Worm (Caenorhabditis elegans) whole organism, early embryonic: ENCODE measurements around the gene ifd-2.

Source experiments
- B0310.2 ChIP-seq: sonication (generic microtip); optimal IDR thresholded peaks from 2 replicates; lab custom pipeline; 2016; ENCODE audit warnings: mild to moderate bottlenecking, missing genetic modification characterization, missing compliant biosample characterization
- F13C5.2 ChIP-seq: sonication (generic microtip); optimal IDR thresholded peaks from 2 replicates; lab custom pipeline; 2017; ENCODE audit warnings: mild to moderate bottlenecking, missing genetic modification characterization, inconsistent platforms, missing compliant biosample characterization
- aly-1 ChIP-seq: sonication (generic microtip); optimal IDR thresholded peaks from 2 replicates; lab custom pipeline; 2016; ENCODE audit warnings: missing genetic modification characterization, missing compliant biosample characterization
- ama-1 ChIP-seq: fragments of 150-350 bp; optimal IDR thresholded peaks from 2 replicates; lab custom pipeline; 2014
- ceh-13 ChIP-seq: fragments of 200-800 bp; sonication (Bioruptor generic); optimal IDR thresholded peaks from 2 replicates; lab custom pipeline; 2018; ENCODE audit warnings: mild to moderate bottlenecking, missing genetic modification characterization, missing compliant biosample characterization
- ceh-36 ChIP-seq: sonication (generic microtip); optimal IDR thresholded peaks from 2 replicates; lab custom pipeline; 2016; ENCODE audit warnings: missing genetic modification characterization, inconsistent platforms, missing compliant biosample characterization
- ets-7 ChIP-seq: sonication (generic microtip); optimal IDR thresholded peaks from 2 replicates; lab custom pipeline; 2016; ENCODE audit warnings: missing genotype, missing genetic modification characterization, missing compliant biosample characterization
- flt-1 ChIP-seq: fragments of 200-800 bp; sonication (Bioruptor generic); IDR thresholded peaks from 2 replicates; pipeline ENCODE4 v1.3.6; 2022; ENCODE audit warnings: missing genetic modification characterization, missing compliant biosample characterization
- hmbx-1 ChIP-seq: sonication (generic microtip); optimal IDR thresholded peaks from 2 replicates; lab custom pipeline; 2016; ENCODE audit warnings: mild to moderate bottlenecking, missing genetic modification characterization, missing compliant biosample characterization
- hmg-4 ChIP-seq: fragments of 200-800 bp; sonication (Bioruptor generic); optimal IDR thresholded peaks from 2 replicates; lab custom pipeline; 2018; ENCODE audit warnings: mild to moderate bottlenecking, missing genetic modification characterization, missing compliant biosample characterization
- hnd-1 ChIP-seq: sonication (generic microtip); optimal IDR thresholded peaks from 2 replicates; lab custom pipeline; 2016; ENCODE audit warnings: missing genetic modification characterization, missing compliant biosample characterization
- pes-1 ChIP-seq: fragments of 200-800 bp; sonication (Bioruptor generic); IDR thresholded peaks from 2 replicates; pipeline ENCODE4 v1.3.6; 2022; ENCODE audit warnings: missing genetic modification reagents, missing genetic modification characterization, missing compliant biosample characterization
- scrt-1 ChIP-seq: fragments of 200-800 bp; sonication (Bioruptor generic); IDR thresholded peaks from 2 replicates; pipeline ENCODE4 v1.3.6; 2022; ENCODE audit warnings: missing genetic modification characterization, missing compliant biosample characterization
- sea-1 ChIP-seq: fragments of 200-800 bp; sonication (Bioruptor generic); conservative IDR thresholded peaks from 2 replicates; pipeline ENCODE4 v1.3.6; 2022; ENCODE audit warnings: missing genetic modification characterization, missing compliant biosample characterization
- tbx-11 ChIP-seq: fragments of 200-800 bp; sonication (Bioruptor generic); IDR thresholded peaks from 2 replicates; pipeline ENCODE4 v1.3.6; 2022; ENCODE audit warnings: missing genetic modification characterization, missing compliant biosample characterization
- tbx-37 ChIP-seq: fragments of 200-800 bp; sonication (Bioruptor generic); conservative IDR thresholded peaks from 2 replicates; pipeline ENCODE4 v1.3.6; 2022; ENCODE audit warnings: missing genetic modification reagents, missing genetic modification characterization, missing compliant biosample characterization
- tra-4 ChIP-seq: sonication (generic microtip); optimal IDR thresholded peaks from 2 replicates; lab custom pipeline; 2017; ENCODE audit warnings: missing genetic modification characterization, missing compliant biosample characterization

The ifd-2 gene

DNA sequence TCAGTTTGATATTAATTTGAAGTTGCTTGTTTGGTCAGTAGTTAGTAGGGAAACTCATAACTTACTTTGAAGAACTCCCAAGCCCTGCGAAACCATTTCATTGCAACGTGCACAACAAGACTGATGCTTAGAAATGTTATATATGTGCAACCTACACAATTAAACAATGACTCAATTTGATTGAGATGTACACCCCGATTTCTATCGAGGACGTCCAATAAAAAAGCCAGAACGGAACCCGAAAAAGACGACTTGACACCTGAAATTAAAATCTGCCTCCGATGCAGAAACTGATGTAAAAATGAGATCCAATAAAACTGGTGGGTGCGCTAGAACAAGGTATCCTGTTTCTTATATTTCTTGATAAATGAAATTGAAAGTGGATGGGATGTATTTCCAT is 30.9 kb downstream of the ifd-2 start, which contains the start of gene T04G9.6:
Gene T04G9.6, minus strand, starts transcription at position 101 of the 400 bp plus-strand sequence.
- TF ChIP-seq hmbx-1 (tag; lab: Kevin White, UChicago) = no peak
- TF ChIP-seq tbx-11 (GFP tag; lab: Robert Waterston, UW) = no peak
- TF ChIP-seq ets-7 (tag; lab: Kevin White, UChicago) = no peak
- TF ChIP-seq F13C5.2 (tag; lab: Kevin White, UChicago) = no peak
- no peak for TF ChIP-seq flt-1 (GFP tag; lab: Robert Waterston, UW)
- TF ChIP-seq hmg-4 (GFP tag; lab: Kevin White, UChicago) = no peak
- TF ChIP-seq sea-1 (GFP tag; lab: Robert Waterston, UW) = no peak
- no peak for TF ChIP-seq ceh-36 (tag; lab: Kevin White, UChicago)
- TF ChIP-seq pes-1 (GFP tag; lab: Robert Waterston, UW) = no peak
- no peak for TF ChIP-seq aly-1 (tag; lab: Kevin White, UChicago)
- no peak for TF ChIP-seq ceh-13 (GFP tag; lab: Kevin White, UChicago)
- no peak for TF ChIP-seq tbx-37 (GFP tag; lab: Robert Waterston, UW)
- TF ChIP-seq hnd-1 (tag; lab: Kevin White, UChicago) = no peak

DNA sequence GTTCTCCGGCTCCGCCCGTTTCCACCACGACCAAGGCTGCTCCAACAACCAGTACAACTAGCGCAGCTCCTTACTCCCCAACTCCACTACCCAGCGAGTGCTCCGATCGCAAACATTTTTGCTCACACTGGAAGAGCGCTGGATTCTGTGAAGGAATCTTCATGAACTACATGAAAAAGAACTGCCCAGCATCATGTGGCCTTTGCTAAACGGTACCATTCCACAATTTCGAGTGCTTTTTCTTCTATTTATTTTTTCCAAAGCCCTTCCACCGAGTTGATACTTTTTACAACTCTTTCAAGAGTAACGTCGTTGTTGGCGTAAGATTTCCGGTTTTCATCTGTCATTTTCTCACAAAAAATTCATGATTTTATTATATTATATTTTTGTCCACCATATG is 35.7 kb downstream of the ifd-2 start:
- TF ChIP-seq pes-1 (GFP tag; lab: Robert Waterston, UW) (no peak), tbx-37 (GFP tag; lab: Robert Waterston, UW) (no peak), ama-1 (no peak), flt-1 (GFP tag; lab: Robert Waterston, UW) (no peak), hmbx-1 (tag; lab: Kevin White, UChicago) (no peak), tra-4 (tag; lab: Kevin White, UChicago) (no peak)

DNA sequence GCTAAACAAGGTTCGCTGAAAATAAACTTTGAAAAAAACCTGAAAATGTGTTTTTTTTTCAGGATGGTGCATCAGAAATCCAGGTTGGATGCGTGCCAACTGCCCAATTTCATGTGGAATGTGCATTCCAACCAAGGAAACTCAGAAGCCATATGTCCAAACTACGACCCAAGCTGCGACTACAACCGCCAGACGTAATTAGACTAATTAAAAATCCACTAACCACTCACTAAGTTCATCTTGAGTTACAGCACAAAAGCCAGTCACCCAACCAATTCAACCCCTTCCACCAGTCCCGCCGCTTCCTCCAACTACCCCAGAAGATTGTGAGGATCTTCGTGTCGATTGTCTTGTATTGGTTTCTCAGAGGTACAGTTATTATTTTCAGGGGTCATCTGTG is 36.5 kb downstream of the ifd-2 start:
- no peak for TF ChIP-seq B0310.2 (tag; lab: Kevin White, UChicago)
- TF ChIP-seq flt-1 (GFP tag; lab: Robert Waterston, UW) = no peak
- TF ChIP-seq F13C5.2 (tag; lab: Kevin White, UChicago) = no peak
- TF ChIP-seq sea-1 (GFP tag; lab: Robert Waterston, UW) = no peak
- TF ChIP-seq tra-4 (tag; lab: Kevin White, UChicago) = no peak
- no peak for TF ChIP-seq scrt-1 (GFP tag; lab: Robert Waterston, UW)
- TF ChIP-seq tbx-11 (GFP tag; lab: Robert Waterston, UW) = no peak
- no peak for TF ChIP-seq pes-1 (GFP tag; lab: Robert Waterston, UW)
- TF ChIP-seq tbx-37 (GFP tag; lab: Robert Waterston, UW) = no peak

DNA sequence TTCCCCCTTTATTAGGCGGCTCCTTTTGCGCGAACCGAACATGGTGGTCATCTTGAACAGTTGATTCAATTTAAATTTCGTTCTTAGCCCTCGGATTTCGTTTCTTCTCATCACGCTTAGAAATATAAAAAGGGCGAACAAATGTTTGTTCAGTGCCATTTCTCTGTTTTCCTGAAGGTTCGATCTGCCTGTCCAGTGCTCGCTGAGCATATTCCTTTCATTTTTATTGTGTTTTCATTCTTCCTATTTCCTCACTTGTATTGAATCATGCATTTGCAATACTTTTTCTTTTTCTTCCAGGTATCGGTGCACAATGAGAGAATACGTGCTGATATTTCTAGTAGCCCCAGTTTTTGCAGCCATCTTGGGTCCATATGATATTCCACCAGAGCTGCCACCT is 38.3 kb downstream of the ifd-2 start, which contains the start of gene nas-15:
Gene nas-15, plus strand, starts transcription at position 301 of the 400 bp plus-strand sequence.
- TF ChIP-seq hnd-1 (tag; lab: Kevin White, UChicago) (no peak), tbx-37 (GFP tag; lab: Robert Waterston, UW) (no peak), scrt-1 (GFP tag; lab: Robert Waterston, UW) (no peak), ceh-13 (GFP tag; lab: Kevin White, UChicago) (no peak), tra-4 (tag; lab: Kevin White, UChicago) (no peak), hmbx-1 (tag; lab: Kevin White, UChicago) (no peak), hmg-4 (GFP tag; lab: Kevin White, UChicago) (no peak), flt-1 (GFP tag; lab: Robert Waterston, UW) (no peak), aly-1 (tag; lab: Kevin White, UChicago) (no peak), ceh-36 (tag; lab: Kevin White, UChicago) (no peak), pes-1 (GFP tag; lab: Robert Waterston, UW) (no peak), F13C5.2 (tag; lab: Kevin White, UChicago) (no peak), ets-7 (tag; lab: Kevin White, UChicago) (no peak)

DNA sequence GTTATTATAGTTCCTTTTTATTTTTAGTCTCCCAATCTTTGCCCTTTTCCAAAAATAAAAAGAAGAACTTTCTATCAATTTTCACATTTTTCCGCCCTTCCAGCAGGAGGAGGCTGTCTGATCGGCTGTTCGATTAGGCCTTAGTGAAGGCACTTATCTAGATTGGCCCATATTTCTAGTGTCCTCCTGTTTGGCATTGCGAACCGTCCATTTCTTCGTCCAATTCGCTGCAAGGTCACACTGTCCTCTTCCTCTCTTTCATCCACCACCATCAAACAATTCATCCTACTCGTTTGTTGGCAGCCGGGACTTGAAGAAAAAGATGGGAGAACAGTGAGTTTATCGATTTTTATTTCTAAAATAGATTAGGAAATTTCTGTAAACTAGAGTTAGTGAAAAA is 43.5 kb downstream of the ifd-2 start, which contains the start of gene T04G9.4:
Gene T04G9.4, plus strand, starts transcription at position 293 of the 400 bp plus-strand sequence.
- no peak for TF ChIP-seq sea-1 (GFP tag; lab: Robert Waterston, UW)
- TF ChIP-seq hmbx-1 (tag; lab: Kevin White, UChicago) = no peak
- no peak for TF ChIP-seq ceh-13 (GFP tag; lab: Kevin White, UChicago)
- TF ChIP-seq ets-7 (tag; lab: Kevin White, UChicago) = no peak
- no peak for TF ChIP-seq tra-4 (tag; lab: Kevin White, UChicago)
- no peak for TF ChIP-seq flt-1 (GFP tag; lab: Robert Waterston, UW)
- no peak for TF ChIP-seq hnd-1 (tag; lab: Kevin White, UChicago)
- TF ChIP-seq F13C5.2 (tag; lab: Kevin White, UChicago) = no peak

DNA sequence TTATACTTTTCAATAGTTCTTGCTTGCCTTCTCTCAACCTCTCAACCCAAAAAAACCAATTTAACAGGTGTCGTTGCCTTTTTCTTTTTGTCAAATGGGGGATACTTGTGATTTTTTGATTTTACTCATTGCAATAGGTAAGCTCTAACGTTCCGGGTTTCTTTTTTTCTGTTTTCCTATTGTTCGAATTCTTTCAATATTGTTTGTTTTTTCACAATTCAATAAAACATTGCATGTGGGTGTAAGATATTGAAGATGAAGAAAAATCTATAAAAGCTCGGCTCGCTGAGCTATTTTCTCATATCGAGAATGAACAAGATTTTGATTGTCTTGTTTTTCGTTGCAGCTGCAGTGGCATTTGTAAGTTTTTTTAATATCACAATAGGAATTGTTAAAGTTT is 45.2 kb downstream of the ifd-2 start, which contains the start of gene T04G9.7:
Gene T04G9.7, plus strand, starts transcription at position 301 of the 400 bp plus-strand sequence.
- no peak for TF ChIP-seq hmbx-1 (tag; lab: Kevin White, UChicago)
- TF ChIP-seq flt-1 (GFP tag; lab: Robert Waterston, UW) = no peak
- TF ChIP-seq aly-1 (tag; lab: Kevin White, UChicago) = no peak

DNA sequence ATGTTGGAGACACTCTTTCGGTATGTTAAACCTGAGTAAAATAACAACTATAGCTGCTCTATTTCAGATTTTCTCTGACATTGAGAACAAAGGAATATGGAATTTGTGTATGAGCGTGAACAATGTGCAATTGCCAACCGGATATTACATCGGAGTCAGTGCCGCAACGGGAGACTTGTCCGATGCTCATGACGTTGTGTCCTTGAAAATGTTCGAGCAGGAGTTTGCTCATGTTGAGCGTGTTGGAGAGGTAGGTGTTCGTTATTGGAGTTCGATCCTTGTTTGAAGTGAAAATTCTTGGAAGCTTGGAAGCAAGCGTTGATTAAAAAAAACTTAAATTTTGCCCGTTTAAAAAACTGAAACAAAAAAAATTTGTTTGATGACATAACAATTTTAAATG is 46.2 kb downstream of the ifd-2 start:
- TF ChIP-seq B0310.2 (tag; lab: Kevin White, UChicago) (no peak), aly-1 (tag; lab: Kevin White, UChicago) (no peak), flt-1 (GFP tag; lab: Robert Waterston, UW) (no peak), ceh-13 (GFP tag; lab: Kevin White, UChicago) (no peak), tra-4 (tag; lab: Kevin White, UChicago) (no peak), ets-7 (tag; lab: Kevin White, UChicago) (no peak), hnd-1 (tag; lab: Kevin White, UChicago) (no peak), ceh-36 (tag; lab: Kevin White, UChicago) (no peak), hmbx-1 (tag; lab: Kevin White, UChicago) (no peak), ama-1 (no peak), hmg-4 (GFP tag; lab: Kevin White, UChicago) (no peak), tbx-11 (GFP tag; lab: Robert Waterston, UW) (no peak)
